Worm (Caenorhabditis elegans) whole organism, midembryonic: ENCODE measurements around the gene B0035.22.

Experiments used
- T22C8.4 ChIP-seq: fragments of 200-800 bp; sonication (Bioruptor generic); IDR thresholded peaks from 2 replicates; pipeline ENCODE4 v1.3.6; 2022; ENCODE audit warnings: missing genetic modification characterization, missing compliant biosample characterization
- cog-1 ChIP-seq: sonication (generic microtip); optimal IDR thresholded peaks from 2 replicates; lab custom pipeline; 2016; ENCODE audit warnings: missing genetic modification characterization, missing compliant biosample characterization
- flt-1 ChIP-seq: fragments of 200-800 bp; sonication (Bioruptor generic); IDR thresholded peaks from 2 replicates; pipeline ENCODE4 v1.3.6; 2022; ENCODE audit warnings: missing genetic modification characterization, missing compliant biosample characterization
- klf-2 ChIP-seq: fragments of 200-800 bp; sonication (Bioruptor generic); conservative IDR thresholded peaks from 2 replicates; pipeline ENCODE4 v1.3.6; 2022; ENCODE audit warnings: missing genetic modification reagents, missing genetic modification characterization, missing compliant biosample characterization
- med-1 ChIP-seq: sonication (generic microtip); optimal IDR thresholded peaks from 2 replicates; lab custom pipeline; 2017; ENCODE audit warnings: missing genetic modification characterization, mild to moderate bottlenecking, missing compliant biosample characterization, antibody characterized with exemption, missing genetic modification reagents; ENCODE audit not compliant: insufficient read depth
- ref-1 ChIP-seq: fragments of 200-800 bp; sonication (Bioruptor generic); conservative IDR thresholded peaks from 2 replicates; pipeline ENCODE4 v1.3.6; 2022; ENCODE audit warnings: missing genetic modification reagents, missing genetic modification characterization, missing compliant biosample characterization
- tab-1 ChIP-seq: fragments of 200-800 bp; sonication (Bioruptor generic); IDR thresholded peaks from 2 replicates; pipeline ENCODE4 v1.3.6; 2022; ENCODE audit warnings: missing genetic modification characterization, missing compliant biosample characterization
- ztf-23 ChIP-seq: fragments of 200-800 bp; sonication (Bioruptor generic); IDR thresholded peaks from 2 replicates; pipeline ENCODE4 v1.3.6; 2022; ENCODE audit warnings: missing genetic modification reagents, missing genetic modification characterization, missing compliant biosample characterization
- ztf-29 ChIP-seq: fragments of 200-800 bp; sonication (Bioruptor generic); IDR thresholded peaks from 2 replicates; pipeline ENCODE4 v1.3.6; 2022; ENCODE audit warnings: missing genetic modification reagents, missing genetic modification characterization, missing compliant biosample characterization

DNA sequence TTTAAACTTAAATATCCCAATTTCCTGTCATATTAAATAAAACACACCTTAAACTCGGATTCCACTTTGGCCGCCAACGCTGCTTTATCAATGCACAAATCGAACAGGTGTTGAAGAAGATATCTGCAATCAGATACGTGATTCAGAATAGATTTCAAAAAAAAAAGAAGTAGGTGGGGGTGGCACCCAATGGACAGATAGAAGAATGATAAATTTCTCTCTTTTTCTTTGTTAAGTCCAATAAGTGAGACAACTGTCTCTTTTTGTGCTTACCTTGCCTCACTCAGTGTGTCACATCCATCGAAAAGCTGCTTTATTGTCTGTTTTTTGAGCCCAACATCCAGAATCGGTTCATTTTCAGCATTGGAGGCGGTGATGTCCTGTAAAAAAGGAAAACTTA, 35.9 kb downstream of the B0035.22 start:
- TF ChIP-seq ztf-23 (GFP tag; lab: Robert Waterston, UW) (no peak), flt-1 (GFP tag; lab: Robert Waterston, UW) (no peak), ref-1 (no peak), med-1 (GFP tag; lab: Kevin White, UChicago) (no peak), ztf-29 (GFP tag; lab: Robert Waterston, UW) (no peak), tab-1 (no peak), T22C8.4 (GFP tag; lab: Robert Waterston, UW) (no peak), klf-2 (no peak), cog-1 (no peak)
